Worm (Caenorhabditis elegans) whole organism, mixed stage, embryonic: ENCODE measurements around the gene clc-22.

ENCODE experiments used
- lin-32 ChIP-seq: fragments of 200-800 bp; sonication (Bioruptor generic); optimal IDR thresholded peaks from 2 replicates; lab custom pipeline; 2018; ENCODE audit warnings: mild to moderate bottlenecking, missing genetic modification characterization, missing compliant biosample characterization
- mls-2 ChIP-seq: sonication (generic microtip); optimal IDR thresholded peaks from 2 replicates; lab custom pipeline; 2016; ENCODE audit warnings: mild to moderate bottlenecking, missing genetic modification characterization, moderate library complexity, missing compliant biosample characterization
- nhr-28 ChIP-seq: fragments of 150-350 bp; optimal IDR thresholded peaks from 2 replicates; lab custom pipeline; 2014; ENCODE audit warnings: missing biosample characterization, missing genetic modification characterization

- TF ChIP-seq mls-2 = no peak
- no peak for TF ChIP-seq lin-32
- TF ChIP-seq nhr-28 (tag; lab: Kevin White, UChicago) = no peak
These were observed 15.5 kb downstream of the clc-22 start for ce11 chrII:3980373-3980772.
